Worm (Caenorhabditis elegans) whole organism, young adult: ENCODE results near the gene clec-245.
"Not testable (repeated sequence)": the region's sequence is repeated elsewhere in the genome, so short reads cannot be mapped to it uniquely, and the experiment has no call there.

Experiments used
- B0019.2 ChIP-seq: fragments of 200-800 bp; sonication (Bioruptor generic); conservative IDR thresholded peaks from 2 replicates; pipeline ENCODE4 v1.3.6; 2022; ENCODE audit warnings: missing genetic modification reagents, missing genetic modification characterization, missing compliant biosample characterization
- F37B4.10 ChIP-seq: fragments of 200-800 bp; sonication (Bioruptor generic); IDR thresholded peaks from 2 replicates; pipeline ENCODE4 v1.3.6; 2022; ENCODE audit warnings: missing genetic modification characterization, missing compliant biosample characterization
- K11D2.4 ChIP-seq: fragments of 200-800 bp; sonication (Bioruptor generic); IDR thresholded peaks from 2 replicates; pipeline ENCODE4 v1.3.6; 2022; ENCODE audit warnings: missing genetic modification reagents, missing genetic modification characterization, missing compliant biosample characterization
- T07F8.4 ChIP-seq: sonication (generic microtip); optimal IDR thresholded peaks from 2 replicates; lab custom pipeline; 2016; ENCODE audit warnings: mild to moderate bottlenecking, missing genetic modification characterization, moderate library complexity, missing compliant biosample characterization
- Y53F4B.3 ChIP-seq: fragments of 200-800 bp; sonication (Bioruptor generic); IDR thresholded peaks from 2 replicates; pipeline ENCODE4 v1.3.6; 2022; ENCODE audit warnings: missing genetic modification reagents, missing genetic modification characterization, missing compliant biosample characterization
- Y53G8AR.9 ChIP-seq: fragments of 200-800 bp; sonication (Bioruptor generic); conservative IDR thresholded peaks from 2 replicates; pipeline ENCODE4 v1.3.6; 2022; ENCODE audit warnings: missing genetic modification reagents, missing genetic modification characterization, missing compliant biosample characterization
- Y56A3A.18 ChIP-seq: fragments of 200-800 bp; sonication (Bioruptor generic); IDR thresholded peaks from 2 replicates; pipeline ENCODE4 v1.3.6; 2022; ENCODE audit warnings: missing genetic modification reagents, missing genetic modification characterization, missing compliant biosample characterization
- Y67H2A.10 ChIP-seq: fragments of 200-800 bp; sonication (Bioruptor generic); conservative IDR thresholded peaks from 2 replicates; pipeline ENCODE4 v1.3.6; 2022; ENCODE audit warnings: missing genetic modification reagents, missing genetic modification characterization, missing compliant biosample characterization
- aptf-2 ChIP-seq: fragments of 200-800 bp; sonication (Bioruptor generic); conservative IDR thresholded peaks from 2 replicates; pipeline ENCODE4 v1.3.6; 2022; ENCODE audit warnings: missing genetic modification reagents, missing genetic modification characterization, missing compliant biosample characterization
- aptf-3 ChIP-seq: fragments of 200-800 bp; sonication (Bioruptor generic); IDR thresholded peaks from 2 replicates; pipeline ENCODE4 v1.3.6; 2022; ENCODE audit warnings: missing genetic modification characterization, missing compliant biosample characterization
- athp-1 ChIP-seq: sonication (generic microtip); optimal IDR thresholded peaks from 2 replicates; lab custom pipeline; 2017; ENCODE audit warnings: mild to moderate bottlenecking, missing genetic modification characterization, missing compliant biosample characterization
- cebp-1 ChIP-seq, 2 experiments: fragments of 200-800 bp in 1 of 2; sonication (Bioruptor generic) in 1 of 2; sonication (generic microtip) in 1 of 2; IDR thresholded peaks in 1 of 2; optimal IDR thresholded peaks in 1 of 2; 2 replicates each; pipeline versions ENCODE4 v1.3.6 to Lab custom; 2017 to 2022; ENCODE audit warnings: missing compliant biosample characterization in 2 of 2, missing genetic modification characterization in 2 of 2, mild to moderate bottlenecking in 1 of 2, missing genetic modification reagents in 1 of 2, moderate library complexity in 1 of 2
- ceh-100 ChIP-seq: fragments of 200-800 bp; sonication (Bioruptor generic); IDR thresholded peaks from 2 replicates; pipeline ENCODE4 v1.3.6; 2022; ENCODE audit warnings: missing genetic modification reagents, missing genetic modification characterization, missing compliant biosample characterization
- ceh-91 ChIP-seq: fragments of 200-800 bp; sonication (Bioruptor generic); IDR thresholded peaks from 2 replicates; pipeline ENCODE4 v1.3.6; 2022; ENCODE audit warnings: missing genetic modification reagents, missing genetic modification characterization, missing compliant biosample characterization
- chd-7 ChIP-seq: sonication (generic microtip); optimal IDR thresholded peaks from 2 replicates; lab custom pipeline; 2016; ENCODE audit warnings: mild to moderate bottlenecking, missing genetic modification characterization, moderate library complexity, missing compliant biosample characterization
- dpl-1 ChIP-seq: fragments of 150-350 bp; optimal IDR thresholded peaks from 2 replicates; lab custom pipeline; 2014; ENCODE audit warnings: missing biosample characterization, missing genetic modification reagents, missing genetic modification characterization
- egrh-3 ChIP-seq: fragments of 200-800 bp; sonication (Bioruptor generic); IDR thresholded peaks from 2 replicates; pipeline ENCODE4 v1.3.6; 2022; ENCODE audit warnings: missing genetic modification reagents, missing genetic modification characterization, missing compliant biosample characterization
- hmg-1.2 ChIP-seq: fragments of 200-800 bp; sonication (Bioruptor generic); IDR thresholded peaks from 2 replicates; pipeline ENCODE4 v1.3.6; 2022; ENCODE audit warnings: missing genetic modification reagents, missing genetic modification characterization, missing compliant biosample characterization
- lag-1 ChIP-seq: fragments of 200-800 bp; sonication (Bioruptor generic); IDR thresholded peaks from 2 replicates; pipeline ENCODE4 v1.3.6; 2022; ENCODE audit warnings: missing genetic modification reagents, missing genetic modification characterization, missing compliant biosample characterization
- let-607 ChIP-seq, 2 experiments: fragments of 200-800 bp in 1 of 2; sonication (Bioruptor generic) in 1 of 2; sonication (generic microtip) in 1 of 2; optimal IDR thresholded peaks; 2 replicates each; lab custom pipeline; 2016 to 2018; ENCODE audit warnings: mild to moderate bottlenecking in 2 of 2, missing compliant biosample characterization in 2 of 2, missing genetic modification characterization in 2 of 2, moderate library complexity in 2 of 2, missing genotype in 1 of 2
- madf-3 ChIP-seq: fragments of 200-800 bp; sonication (Bioruptor generic); IDR thresholded peaks from 2 replicates; pipeline ENCODE4 v1.3.6; 2022; ENCODE audit warnings: missing genetic modification reagents, missing genetic modification characterization, missing compliant biosample characterization
- mxl-1 ChIP-seq: sonication (generic microtip); optimal IDR thresholded peaks from 2 replicates; lab custom pipeline; 2016; ENCODE audit warnings: missing genetic modification characterization, missing compliant biosample characterization
- nhr-179 ChIP-seq: sonication (generic microtip); optimal IDR thresholded peaks from 2 replicates; lab custom pipeline; 2016; ENCODE audit warnings: mild to moderate bottlenecking, missing genetic modification characterization, missing compliant biosample characterization
- nhr-90 ChIP-seq: sonication (generic microtip); optimal IDR thresholded peaks from 2 replicates; lab custom pipeline; 2016; ENCODE audit warnings: missing genotype, mild to moderate bottlenecking, missing genetic modification characterization, missing compliant biosample characterization
- rcor-1 ChIP-seq: fragments of 200-800 bp; sonication (Bioruptor generic); IDR thresholded peaks from 2 replicates; pipeline ENCODE4 v1.3.6; 2022; ENCODE audit warnings: missing genetic modification reagents, missing genetic modification characterization, missing compliant biosample characterization
- rpc-1 ChIP-seq, 2 experiments: fragments of 150-350 bp in 1 of 2; sonication (generic microtip) in 1 of 2; optimal IDR thresholded peaks; 2 replicates each; lab custom pipeline; 2014 to 2018; ENCODE audit warnings: missing biosample characterization in 1 of 2, missing genetic modification characterization in 1 of 2, missing genetic modification reagents in 1 of 2, missing genotype in 1 of 2
- sdz-38 ChIP-seq: sonication (generic microtip); optimal IDR thresholded peaks from 2 replicates; lab custom pipeline; 2016; ENCODE audit warnings: missing genotype, missing genetic modification characterization, missing compliant biosample characterization
- sea-2 ChIP-seq: fragments of 200-800 bp; sonication (Bioruptor generic); IDR thresholded peaks from 2 replicates; pipeline ENCODE4 v1.3.6; 2022; ENCODE audit warnings: missing genetic modification characterization, missing compliant biosample characterization
- snpc-1.3 ChIP-seq: sonication (generic microtip); optimal IDR thresholded peaks from 2 replicates; lab custom pipeline; 2017; ENCODE audit warnings: missing genetic modification characterization, mild to moderate bottlenecking, missing compliant biosample characterization, antibody characterized with exemption, moderate library complexity, missing genotype, missing genetic modification reagents; ENCODE audit not compliant: insufficient read depth
- zfh-2 ChIP-seq: fragments of 200-800 bp; sonication (Bioruptor generic); conservative IDR thresholded peaks from 2 replicates; pipeline ENCODE4 v1.3.6; 2022; ENCODE audit warnings: missing genetic modification reagents, missing genetic modification characterization, missing compliant biosample characterization
- ztf-18 ChIP-seq: sonication (generic microtip); optimal IDR thresholded peaks from 2 replicates; lab custom pipeline; 2016; ENCODE audit warnings: missing genotype, mild to moderate bottlenecking, missing genetic modification characterization, missing compliant biosample characterization
- ztf-6 ChIP-seq: fragments of 200-800 bp; sonication (Bioruptor generic); IDR thresholded peaks from 2 replicates; pipeline ENCODE4 v1.3.6; 2022; ENCODE audit warnings: missing genetic modification reagents, missing genetic modification characterization, missing compliant biosample characterization

clec-245 gene

ce11 chrV:18188328-18188727 is at the start of gene clec-245:
TSS of gene clec-245 (minus strand) at chrV:18188428.
- TF ChIP-seq hmg-1.2, result no peak

- TF ChIP-seq lag-1 (GFP tag; lab: Robert Waterston, UW) (no peak), chd-7 (tag; lab: Kevin White, UChicago) (no peak), nhr-90 (tag; lab: Kevin White, UChicago) (no peak)
These were observed 48.6 kb upstream of the clec-245 start, which contains the start of gene R10E8.3 for ce11 chrV:18236714-18237288. TSS of gene R10E8.3 (minus strand) at chrV:18236764.

- TF ChIP-seq K11D2.4 (GFP tag; lab: Robert Waterston, UW), result no peak
- no peak for TF ChIP-seq ceh-91 (GFP tag; lab: Robert Waterston, UW)
- TF ChIP-seq Y53G8AR.9 (GFP tag; lab: Robert Waterston, UW), result no peak
- no peak for TF ChIP-seq nhr-90 (tag; lab: Kevin White, UChicago)
- TF ChIP-seq madf-3 (GFP tag; lab: Robert Waterston, UW), result no peak
- no peak for TF ChIP-seq T07F8.4 (tag; lab: Kevin White, UChicago)
- TF ChIP-seq B0019.2 (GFP tag; lab: Robert Waterston, UW), result no peak
- TF ChIP-seq cebp-1 (GFP tag; IDR thresholded peaks at IDR 0.05; lab: Robert Waterston, UW), result no peak
- no peak for TF ChIP-seq cebp-1 (tag; optimal IDR thresholded peaks at IDR 0.05; lab: Kevin White, UChicago)
- no peak for TF ChIP-seq nhr-179 (tag; lab: Kevin White, UChicago)
- no peak for TF ChIP-seq aptf-3 (GFP tag; lab: Robert Waterston, UW)
- TF ChIP-seq sea-2, result no peak
- no peak for TF ChIP-seq Y67H2A.10 (GFP tag; lab: Robert Waterston, UW)
- TF ChIP-seq aptf-2, result no peak
- no peak for TF ChIP-seq rpc-1 (optimal IDR thresholded peaks at IDR 0.05; lab: Kevin White, UChicago)
- no peak for TF ChIP-seq rpc-1 (tag; optimal IDR thresholded peaks at IDR 0.05; lab: Kevin White, UChicago)
- TF ChIP-seq egrh-3 (GFP tag; lab: Robert Waterston, UW), result no peak
- no peak for TF ChIP-seq athp-1 (tag; lab: Kevin White, UChicago)
- no peak for TF ChIP-seq sdz-38
- TF ChIP-seq let-607 (tag; optimal IDR thresholded peaks at IDR 0.05; lab: Kevin White, UChicago), result no peak
These were observed 47.6 kb upstream of the clec-245 start for ce11 chrV:18235808-18236207.

DNA sequence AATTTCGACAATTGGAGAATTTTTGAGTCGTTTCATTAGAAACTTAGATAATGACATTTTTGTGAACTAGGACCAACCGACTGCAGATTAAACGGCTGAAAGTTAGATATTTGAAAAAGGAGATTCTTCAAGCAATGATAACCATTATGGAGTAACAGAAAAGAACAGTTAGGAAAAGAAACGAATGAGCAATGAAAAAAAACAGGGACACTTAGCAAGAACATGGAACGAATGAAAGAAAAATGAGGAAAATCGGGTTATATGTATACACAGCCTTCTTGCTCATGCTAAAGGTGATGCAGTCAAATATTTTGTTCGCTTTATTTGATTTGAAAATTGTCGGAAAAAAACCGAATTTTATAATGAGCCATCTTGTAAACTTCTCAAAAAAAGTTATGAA is 36.1 kb upstream of the clec-245 start, which contains the start of gene F16H6.10:
Gene F16H6.10, minus strand, starts transcription at position 101 of the 400 bp plus-strand sequence.
- TF ChIP-seq F37B4.10 (GFP tag; lab: Robert Waterston, UW) (no peak), dpl-1 (GFP tag; lab: Kevin White, UChicago) (no peak), snpc-1.3 (tag; lab: Kevin White, UChicago) (no peak), B0019.2 (GFP tag; lab: Robert Waterston, UW) (no peak), ztf-6 (no peak), egrh-3 (GFP tag; lab: Robert Waterston, UW) (no peak), ceh-100 (GFP tag; lab: Robert Waterston, UW) (no peak), mxl-1 (tag; lab: Kevin White, UChicago) (no peak), Y53F4B.3 (GFP tag; lab: Robert Waterston, UW) (no peak), ztf-18 (tag; lab: Kevin White, UChicago) (no peak)

DNA sequence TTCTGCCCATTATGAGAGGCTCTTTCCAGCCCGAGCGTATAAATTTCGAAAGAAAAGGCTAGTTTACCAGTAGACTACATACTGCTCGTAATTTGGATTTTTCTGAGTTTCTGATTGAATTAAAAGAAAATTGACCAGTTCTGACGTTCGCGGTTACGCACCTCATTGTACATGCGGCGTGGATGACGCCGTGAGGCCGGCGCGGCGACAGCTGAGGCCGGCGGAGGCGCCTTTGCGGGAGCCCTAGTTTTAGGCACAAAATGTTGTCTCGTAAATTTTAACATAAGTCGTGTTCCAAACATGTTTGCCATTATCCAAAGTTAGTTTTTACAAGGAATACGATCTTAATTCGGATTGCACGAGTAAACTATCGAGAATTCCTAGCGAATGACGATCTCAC is 28.6 kb upstream of the clec-245 start, which contains the start of gene F16H6.9:
Gene F16H6.9, plus strand, starts transcription at position 301 of the 400 bp plus-strand sequence.
- TF ChIP-seq zfh-2, Y56A3A.18, rcor-1 (GFP tag; lab: Robert Waterston, UW): not testable (repeated sequence)
